Fruit fly (Drosophila melanogaster): Measurements from ENCODE around the gene CG5167.

Gene CG5167

dm6 chr3R:12442601-12443533 lies 36.5 kb downstream of the CG5167 start:
- TF ChIP-seq CG6163 (GFP tag; IDR thresholded peaks at IDR 0.05): peak; percentile 63; the same call in 2 of the 3 replicates
- no peak for TF ChIP-seq CG11294 (GFP tag; IDR thresholded peaks at IDR 0.05)
- peak; percentile 42 for TF ChIP-seq CG6854 (GFP tag; optimal IDR thresholded peaks at IDR 0.05)
- TF ChIP-seq achi (GFP tag; optimal IDR thresholded peaks at IDR 0.05): peak; percentile 45
- TF ChIP-seq Eip78C (GFP tag): peak; percentile 94
- TF ChIP-seq acj6 (GFP tag; optimal IDR thresholded peaks at IDR 0.05): peak; percentile 35
- TF ChIP-seq CG32006 (GFP tag; optimal IDR thresholded peaks at IDR 0.05): peak; percentile 65
- no peak for TF ChIP-seq Sox15 (GFP tag; optimal IDR thresholded peaks at IDR 0.05)
- TF ChIP-seq Eip75B (GFP tag; optimal IDR thresholded peaks at IDR 0.05): peak; percentile 51
- peak; percentile 47; the same call in 1 of the 2 replicates for TF ChIP-seq Gug (GFP tag; IDR thresholded peaks at IDR 0.05)
- peak; percentile 64 for TF ChIP-seq vri (GFP tag; optimal IDR thresholded peaks at IDR 0.05)
- TF ChIP-seq Sox102F (GFP tag; optimal IDR thresholded peaks at IDR 0.05): peak; percentile 31
- TF ChIP-seq eg (GFP tag; IDR thresholded peaks at IDR 0.05): peak; percentile 60; the same call in 1 of the 3 replicates
- peak; percentile 11 for TF ChIP-seq CG11762 (GFP tag; optimal IDR thresholded peaks at IDR 0.05; ENCODE audit: insufficient read depth)
- no peak for TF ChIP-seq CG8632 (GFP tag; optimal IDR thresholded peaks at IDR 0.05)
- peak; percentile 12 for TF ChIP-seq dac (GFP tag; optimal IDR thresholded peaks at IDR 0.05)
- peak; percentile 88 for TF ChIP-seq dsx (GFP tag; optimal IDR thresholded peaks at IDR 0.05; ENCODE audit: poor library complexity, severe bottlenecking)
- TF ChIP-seq CG34406 (GFP tag; optimal IDR thresholded peaks at IDR 0.05): peak; percentile 42
- peak; percentile 29 for TF ChIP-seq CG3032 (tag; optimal IDR thresholded peaks at IDR 0.05)
- TF ChIP-seq CG11902 (GFP tag; optimal IDR thresholded peaks at IDR 0.05): no peak
- peak; percentile 39; the same call in 2 of the 3 replicates for TF ChIP-seq CG8119 (GFP tag; IDR thresholded peaks at IDR 0.05)
- TF ChIP-seq CG9139 (GFP tag; optimal IDR thresholded peaks at IDR 0.05): no peak
- peak; percentile 45 for TF ChIP-seq CG10631 (GFP tag; optimal IDR thresholded peaks at IDR 0.05)
- TF ChIP-seq spab (GFP tag; optimal IDR thresholded peaks at IDR 0.05): no peak
- TF ChIP-seq Hr4 (GFP tag; optimal IDR thresholded peaks at IDR 0.05): peak; percentile 67
- TF ChIP-seq CG3919 (GFP tag; optimal IDR thresholded peaks at IDR 0.05): peak; percentile 56
- peak; percentile 68 for TF ChIP-seq CG15336 (GFP tag; IDR thresholded peaks at IDR 0.05)
- peak; percentile 48 for TF ChIP-seq net (GFP tag; optimal IDR thresholded peaks at IDR 0.05)
- TF ChIP-seq topi (GFP tag; optimal IDR thresholded peaks at IDR 0.05): peak; percentile 50
- TF ChIP-seq Eip93F (GFP tag; optimal IDR thresholded peaks at IDR 0.05): no peak
- peak; percentile 54 for TF ChIP-seq OdsH (GFP tag; optimal IDR thresholded peaks at IDR 0.05)
- TF ChIP-seq fd85E (GFP tag; optimal IDR thresholded peaks at IDR 0.05): no peak
- peak; percentile 41 for TF ChIP-seq CG6808 (GFP tag; optimal IDR thresholded peaks at IDR 0.05)
- TF ChIP-seq Ets96B (tag; optimal IDR thresholded peaks at IDR 0.05): peak; percentile 58
- TF ChIP-seq CG31627 (GFP tag; optimal IDR thresholded peaks at IDR 0.05): peak; percentile 27
- TF ChIP-seq CG10669 (GFP tag; optimal IDR thresholded peaks at IDR 0.05): peak; percentile 40
- no peak for TF ChIP-seq CG1621 (tag; optimal IDR thresholded peaks at IDR 0.05)
- peak; percentile 33 for TF ChIP-seq Lpt (GFP tag; optimal IDR thresholded peaks at IDR 0.05)
- TF ChIP-seq Blimp-1 (GFP tag; optimal IDR thresholded peaks at IDR 0.05): no peak
- TF ChIP-seq esn (GFP tag; optimal IDR thresholded peaks at IDR 0.05): peak; percentile 54
- peak in 1 of 2 experiments; percentile 57 for TF ChIP-seq salr (GFP tag; optimal IDR thresholded peaks at IDR 0.05)
- peak; percentile 21 for TF ChIP-seq CG7368 (GFP tag; optimal IDR thresholded peaks at IDR 0.05)
- TF ChIP-seq Hr39 (GFP tag; optimal IDR thresholded peaks at IDR 0.05): peak; percentile 46
- TF ChIP-seq CG16779 (tag; optimal IDR thresholded peaks at IDR 0.05): no peak
- peak; percentile 14 for TF ChIP-seq cyc (GFP tag; optimal IDR thresholded peaks at IDR 0.05)
- TF ChIP-seq Met (GFP tag; optimal IDR thresholded peaks at IDR 0.05): peak; percentile 63
- TF ChIP-seq CG6792 (GFP tag; optimal IDR thresholded peaks at IDR 0.05): peak; percentile 19
- TF ChIP-seq CG6276 (GFP tag; optimal IDR thresholded peaks at IDR 0.05): peak; percentile 65
- TF ChIP-seq Ets21C (GFP tag; optimal IDR thresholded peaks at IDR 0.05): peak; percentile 5
- no peak for TF ChIP-seq Hr38 (GFP tag; optimal IDR thresholded peaks at IDR 0.05)
